Worm (Caenorhabditis elegans) whole organism, mixed stage, embryonic: ENCODE measurements around the gene oat-1.

Experiments used
- blmp-1 ChIP-seq: fragments of 150-350 bp; optimal IDR thresholded peaks from 2 replicates; lab custom pipeline; 2014; ENCODE audit warnings: missing biosample characterization, missing genetic modification characterization
- ces-1 ChIP-seq: fragments of 150-350 bp; optimal IDR thresholded peaks from 2 replicates; lab custom pipeline; 2014; ENCODE audit warnings: missing biosample characterization, missing genetic modification reagents, missing genetic modification characterization
- hlh-1 ChIP-seq: fragments of 150-350 bp; optimal IDR thresholded peaks from 2 replicates; lab custom pipeline; 2014; ENCODE audit warnings: missing biosample characterization, missing genetic modification reagents, missing genetic modification characterization
- lsy-2 ChIP-seq: fragments of 150-350 bp; optimal IDR thresholded peaks from 2 replicates; lab custom pipeline; 2014; ENCODE audit warnings: missing biosample characterization, missing genetic modification characterization
- mep-1 ChIP-seq: fragments of 150-350 bp; optimal IDR thresholded peaks from 2 replicates; lab custom pipeline; 2017; ENCODE audit warnings: missing biosample characterization, missing genetic modification reagents, missing genetic modification characterization, inconsistent platforms
- nhr-12 ChIP-seq: fragments of 150-350 bp; optimal IDR thresholded peaks from 2 replicates; lab custom pipeline; 2014; ENCODE audit warnings: missing biosample characterization, missing genetic modification characterization
- nhr-237 ChIP-seq: fragments of 150-350 bp; optimal IDR thresholded peaks from 2 replicates; lab custom pipeline; 2014; ENCODE audit warnings: missing biosample characterization, missing genetic modification characterization
- nhr-76 ChIP-seq: sonication (generic microtip); optimal IDR thresholded peaks from 2 replicates; lab custom pipeline; 2017; ENCODE audit warnings: missing biosample characterization, missing genetic modification characterization
- pha-4 ChIP-seq: fragments of 150-350 bp; optimal IDR thresholded peaks from 2 replicates; lab custom pipeline; 2018; ENCODE audit warnings: missing biosample characterization, missing genetic modification reagents, missing genetic modification characterization
- unc-39 ChIP-seq: fragments of 150-350 bp; optimal IDR thresholded peaks from 2 replicates; lab custom pipeline; 2014; ENCODE audit warnings: missing biosample characterization, missing genetic modification characterization
- unc-62 ChIP-seq: fragments of 150-350 bp; optimal IDR thresholded peaks from 2 replicates; lab custom pipeline; 2014; ENCODE audit warnings: missing biosample characterization, missing genetic modification reagents, missing genetic modification characterization
- ztf-11 ChIP-seq: fragments of 150-350 bp; optimal IDR thresholded peaks from 2 replicates; lab custom pipeline; 2014; ENCODE audit warnings: missing biosample characterization, missing genetic modification characterization

DNA sequence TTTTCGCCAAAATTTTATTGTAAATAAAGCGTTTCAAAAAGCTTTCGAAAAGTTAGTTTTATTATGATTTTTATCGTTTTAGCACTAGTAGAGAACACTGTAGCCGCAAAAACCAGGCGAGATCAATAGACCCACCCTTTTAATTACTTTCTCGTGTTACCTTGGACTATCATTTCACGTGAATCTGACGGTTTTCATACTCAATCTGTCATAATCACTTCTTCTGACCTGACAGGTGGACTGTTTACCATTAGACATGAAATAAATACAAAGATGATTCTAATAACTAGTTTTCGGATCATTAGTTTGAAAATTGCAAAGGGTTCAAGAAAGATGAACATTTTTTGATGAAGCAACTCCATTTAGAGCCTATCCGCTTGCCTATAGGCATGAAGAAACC is 9.3 kb downstream of the oat-1 start:
- TF ChIP-seq pha-4 (tag; lab: Kevin White, UChicago) (no peak), unc-62 (GFP tag; lab: Kevin White, UChicago) (no peak), ztf-11 (no peak), nhr-76 (tag; lab: Kevin White, UChicago) (no peak), lsy-2 (tag; lab: Kevin White, UChicago) (no peak), nhr-237 (tag; lab: Kevin White, UChicago) (no peak), nhr-12 (no peak), blmp-1 (no peak), hlh-1 (no peak), unc-39 (no peak), ces-1 (GFP tag; lab: Kevin White, UChicago) (no peak), mep-1 (tag; lab: Kevin White, UChicago) (no peak)
